Fruit fly (Drosophila melanogaster): ENCODE data around the gene CG13078.

CG13078 gene

dm6 chr2L:19575626-19576298, 12.0 kb downstream of the CG13078 start (continued):
- TF ChIP-seq stc (GFP tag; IDR thresholded peaks at IDR 0.05) (peak; percentile 94), stwl (tag; optimal IDR thresholded peaks at IDR 0.05) (peak; percentile 16), CTCF (GFP tag; optimal IDR thresholded peaks at IDR 0.05) (peak; percentile 67), CG32532 (GFP tag; IDR thresholded peaks at IDR 0.05) (peak; percentile 94), CG2875 (GFP tag; optimal IDR thresholded peaks at IDR 0.05) (peak; percentile 91), CG1233 (GFP tag; optimal IDR thresholded peaks at IDR 0.05) (peak; percentile 96), CG32772 (GFP tag; IDR thresholded peaks at IDR 0.05) (peak; percentile 92), mam (GFP tag; optimal IDR thresholded peaks at IDR 0.05) (peak; percentile 98), jing (GFP tag; optimal IDR thresholded peaks at IDR 0.05) (peak; percentile 96), CG30431 (GFP tag; optimal IDR thresholded peaks at IDR 0.05) (peak; percentile 97), Med (GFP tag) (peak; percentile 99), CG15479 (GFP tag; optimal IDR thresholded peaks at IDR 0.05) (peak; percentile 77), toy (GFP tag; IDR thresholded peaks at IDR 0.05) (peak; percentile 83), da (GFP tag; optimal IDR thresholded peaks at IDR 0.05) (peak; percentile 94), CG30020 (tag; optimal IDR thresholded peaks at IDR 0.05) (peak; percentile 86), Hmr (GFP tag; optimal IDR thresholded peaks at IDR 0.05) (peak; percentile 97), sug (tag; optimal IDR thresholded peaks at IDR 0.05) (peak; percentile 89), BEAF-32 (GFP tag; optimal IDR thresholded peaks at IDR 0.05) (peak; percentile 26), lbe (GFP tag; optimal IDR thresholded peaks at IDR 0.05) (peak; percentile 63), CG3726 (GFP tag; IDR thresholded peaks at IDR 0.05) (peak; percentile 93; the same call in 2 of the 3 replicates), CG30403 (GFP tag; optimal IDR thresholded peaks at IDR 0.05) (peak; percentile 99), CG16779 (GFP tag; IDR thresholded peaks at IDR 0.05) (peak; percentile 68), CG18599 (GFP tag; optimal IDR thresholded peaks at IDR 0.05) (peak; percentile 97), Dll (GFP tag; IDR thresholded peaks at IDR 0.05; ENCODE audit: partially characterized antibody) (no peak), corto (GFP tag; optimal IDR thresholded peaks at IDR 0.05) (peak; percentile 73), CG31365 (tag; optimal IDR thresholded peaks at IDR 0.05) (peak; percentile 75), CG1024 (GFP tag; IDR thresholded peaks at IDR 0.05) (peak; percentile 68)

- TF ChIP-seq Pdp1 (GFP tag; optimal IDR thresholded peaks at IDR 0.05): peak in 1 of 2 experiments; percentile 91
- no peak; the same call in 2 of the 3 replicates for TF ChIP-seq ci (GFP tag; IDR thresholded peaks at IDR 0.05)
- TF ChIP-seq CG17359 (tag; optimal IDR thresholded peaks at IDR 0.05): no peak
- TF ChIP-seq lmd (GFP tag; IDR thresholded peaks at IDR 0.05): no peak
- TF ChIP-seq Deaf1 (tag; optimal IDR thresholded peaks at IDR 0.05): no peak
- TF ChIP-seq Atf3 (GFP tag; optimal IDR thresholded peaks at IDR 0.05): no peak
- peak; percentile 88 for TF ChIP-seq ewg (GFP tag; optimal IDR thresholded peaks at IDR 0.05)
- TF ChIP-seq tin (GFP tag; optimal IDR thresholded peaks at IDR 0.05): no peak
- TF ChIP-seq btn (GFP tag; optimal IDR thresholded peaks at IDR 0.05): peak; percentile 3
- TF ChIP-seq Neu2 (GFP tag; optimal IDR thresholded peaks at IDR 0.05; ENCODE audit: borderline replicate concordance): no peak
- TF ChIP-seq E2f2 (GFP tag; IDR thresholded peaks at IDR 0.05): no peak
- peak; percentile 21 for TF ChIP-seq Sox100B (GFP tag; optimal IDR thresholded peaks at IDR 0.05)
- no peak for TF ChIP-seq CHES-1-like (GFP tag; optimal IDR thresholded peaks at IDR 0.05)
- no peak for TF ChIP-seq Hr78 (GFP tag; optimal IDR thresholded peaks at IDR 0.05)
- no peak for TF ChIP-seq CG12155 (GFP tag; optimal IDR thresholded peaks at IDR 0.05)
- no peak for TF ChIP-seq abd-A (tag; optimal IDR thresholded peaks at IDR 0.05)
- TF ChIP-seq Mrtf (GFP tag; IDR thresholded peaks at IDR 0.05): no peak
- no peak for TF ChIP-seq CG6272 (GFP tag; IDR thresholded peaks at IDR 0.05)
- TF ChIP-seq gcm (GFP tag; optimal IDR thresholded peaks at IDR 0.05): no peak
- no peak for TF ChIP-seq z (GFP tag; IDR thresholded peaks at IDR 0.05)
- TF ChIP-seq h (optimal IDR thresholded peaks at IDR 0.05): no peak
- TF ChIP-seq CG10274 (GFP tag; optimal IDR thresholded peaks at IDR 0.05): peak; percentile 13
- peak; percentile 55 for TF ChIP-seq CG8924 (tag; optimal IDR thresholded peaks at IDR 0.05)
Observed at dm6 chr2L:19576299-19576971, 12.7 kb downstream of the CG13078 start.
